Fruit fly (Drosophila melanogaster): ENCODE data around the gene pdgy.

DNA sequence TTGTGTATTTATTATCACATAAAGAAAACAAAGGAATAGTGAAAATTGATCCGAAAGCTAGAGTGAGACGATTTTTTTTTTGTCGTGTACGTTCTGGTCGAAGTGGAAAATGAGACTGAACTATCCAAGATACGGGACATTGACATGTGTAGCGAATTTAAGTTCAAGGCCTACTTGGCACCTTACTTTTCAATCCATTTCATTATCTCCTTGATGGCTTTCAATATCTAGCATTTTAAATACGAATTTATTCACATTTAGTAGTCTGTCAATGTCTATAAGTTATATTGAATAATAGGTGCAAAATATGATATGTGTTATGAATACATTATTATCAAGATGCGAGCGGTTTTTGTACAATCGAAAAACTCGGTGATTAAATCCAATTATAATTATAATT is 24.5 kb downstream of the pdgy start, which contains the start of gene CG32591:
- TF ChIP-seq h (optimal IDR thresholded peaks at IDR 0.05) (no peak), Sin3A (optimal IDR thresholded peaks at IDR 0.05) (no peak), insv (optimal IDR thresholded peaks at IDR 0.05) (no peak), psq (optimal IDR thresholded peaks at IDR 0.05) (no peak)
